Worm (Caenorhabditis elegans): ENCODE data around the gene F09G8.5.

F09G8.5 gene

DNA sequence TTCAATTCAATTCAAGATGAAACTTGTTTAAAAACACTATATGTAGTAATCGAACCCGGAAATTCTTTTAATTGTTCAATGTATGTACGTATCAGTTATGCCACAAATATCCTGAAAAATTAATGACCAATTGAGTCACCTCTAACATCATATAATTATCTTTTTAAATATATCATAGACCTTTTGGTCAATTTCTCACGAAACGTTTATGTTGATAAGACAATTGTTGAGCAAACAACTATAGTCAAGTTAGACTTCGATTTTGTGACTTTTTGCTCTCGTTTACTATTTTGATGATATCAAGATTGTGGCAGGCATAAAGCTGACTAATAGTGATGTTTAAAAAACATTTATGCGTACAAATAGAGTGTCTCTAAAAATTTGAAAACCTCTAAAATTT lies 14.5 kb upstream of the F09G8.5 start:
- TF ChIP-seq pha-4 (tag; optimal IDR thresholded peaks at IDR 0.05) (no peak), sem-2 (GFP tag; optimal IDR thresholded peaks at IDR 0.05) (no peak), M03D4.4 (tag; optimal IDR thresholded peaks at IDR 0.05) (no peak), nhr-2 (tag; optimal IDR thresholded peaks at IDR 0.05) (no peak), elt-3 (tag; optimal IDR thresholded peaks at IDR 0.05) (no peak), flh-1 (GFP tag; optimal IDR thresholded peaks at IDR 0.05) (no peak), sptf-1 (tag; optimal IDR thresholded peaks at IDR 0.05) (no peak), ztf-11 (tag; optimal IDR thresholded peaks at IDR 0.05) (no peak), unc-62 (GFP tag; optimal IDR thresholded peaks at IDR 0.05) (no peak), ces-1 (GFP tag; optimal IDR thresholded peaks at IDR 0.05) (no peak)

DNA sequence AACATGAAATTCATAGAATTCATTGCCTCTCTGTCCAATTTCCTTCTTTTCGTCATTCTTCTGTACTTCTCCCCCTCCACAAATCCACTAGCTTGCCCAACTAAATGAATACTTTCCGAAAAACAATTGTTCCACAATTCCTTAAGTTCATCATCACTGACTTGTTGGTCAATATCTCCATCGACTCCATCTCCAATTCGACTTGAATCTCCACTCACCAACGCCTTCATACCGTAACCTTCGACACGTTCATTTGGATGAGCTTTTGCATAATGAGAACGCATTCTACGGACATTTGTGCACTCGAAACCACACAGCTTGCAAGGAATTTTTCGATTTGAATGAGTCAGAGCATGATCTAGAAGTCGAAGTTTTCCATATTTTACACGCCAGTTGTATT lies 13.8 kb upstream of the F09G8.5 start:
- TF ChIP-seq nhr-76 (tag; optimal IDR thresholded peaks at IDR 0.05) (no peak), lin-13 (tag; optimal IDR thresholded peaks at IDR 0.05) (no peak), ces-1 (GFP tag; optimal IDR thresholded peaks at IDR 0.05) (no peak), sptf-1 (tag; optimal IDR thresholded peaks at IDR 0.05) (no peak), nhr-237 (tag; optimal IDR thresholded peaks at IDR 0.05) (no peak), ztf-11 (tag; optimal IDR thresholded peaks at IDR 0.05) (no peak), zip-8 (tag; optimal IDR thresholded peaks at IDR 0.05) (no peak), snpc-4 (tag; optimal IDR thresholded peaks at IDR 0.05) (no peak), blmp-1 (tag; optimal IDR thresholded peaks at IDR 0.05) (no peak), pha-4 (tag; optimal IDR thresholded peaks at IDR 0.05) (no peak), ham-2 (GFP tag; optimal IDR thresholded peaks at IDR 0.05) (no peak)

DNA sequence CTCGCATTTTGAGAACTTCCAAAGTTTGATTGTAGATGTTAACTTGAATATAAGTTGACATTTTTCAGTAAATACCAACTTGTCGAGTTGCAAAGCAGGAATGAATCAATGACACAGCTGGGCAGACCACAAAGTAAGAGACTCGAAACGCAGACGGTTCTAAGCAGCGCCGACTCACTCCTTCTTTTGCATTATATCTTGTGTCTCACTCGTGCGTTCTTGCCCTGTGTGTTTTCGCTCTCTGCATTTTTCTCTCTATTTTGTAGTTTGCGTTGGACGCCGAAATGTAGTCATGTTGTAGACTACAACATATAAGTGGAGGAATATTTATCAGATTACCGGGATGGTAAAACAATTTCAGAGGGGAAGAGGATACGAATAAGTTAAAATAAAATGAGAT lies 12.0 kb upstream of the F09G8.5 start, which contains the start of gene C02F5.12:
Gene C02F5.12 (minus strand): TSS at position 221 of the 400 bp plus-strand sequence.
- TF ChIP-seq elt-1 (tag; optimal IDR thresholded peaks at IDR 0.05; ENCODE audit: borderline replicate concordance, insufficient read depth) (no peak), nhr-12 (tag; optimal IDR thresholded peaks at IDR 0.05) (peak; percentile 95), ceh-83 (GFP tag; optimal IDR thresholded peaks at IDR 0.05) (no peak), snpc-4 (tag; optimal IDR thresholded peaks at IDR 0.05) (no peak), lsy-2 (tag; optimal IDR thresholded peaks at IDR 0.05) (peak; percentile 3), nhr-28 (tag; optimal IDR thresholded peaks at IDR 0.05) (peak; percentile 19), unc-39 (tag; optimal IDR thresholded peaks at IDR 0.05) (no peak), blmp-1 (tag; optimal IDR thresholded peaks at IDR 0.05) (no peak), drap-1 (GFP tag; optimal IDR thresholded peaks at IDR 0.05) (no peak), nhr-2 (tag; optimal IDR thresholded peaks at IDR 0.05) (no peak), ham-2 (GFP tag; optimal IDR thresholded peaks at IDR 0.05) (no peak), hlh-1 (tag; optimal IDR thresholded peaks at IDR 0.05) (no peak), nhr-76 (tag; optimal IDR thresholded peaks at IDR 0.05) (no peak), mep-1 (tag; optimal IDR thresholded peaks at IDR 0.05) (peak; percentile 6)

DNA sequence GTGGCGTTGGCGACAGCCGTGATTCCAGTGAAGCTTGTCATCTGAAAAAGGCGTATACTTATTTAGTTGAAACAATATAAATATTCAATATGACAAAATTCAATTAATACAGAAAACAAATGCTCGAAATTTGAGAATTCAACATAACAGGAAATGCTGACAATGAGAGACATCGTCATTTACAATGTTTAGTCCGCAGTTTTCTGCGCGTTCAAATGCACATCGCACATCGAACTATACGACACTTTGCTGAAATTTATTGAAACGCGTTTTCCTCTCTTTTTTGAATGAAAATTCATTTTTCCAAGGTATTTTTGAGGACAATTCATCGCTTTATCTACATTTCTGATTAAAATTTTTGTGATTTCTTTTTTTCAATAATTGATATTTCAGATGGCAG lies 10.7 kb upstream of the F09G8.5 start, which contains the start of the genes pbs-6 and cids-1:
Gene pbs-6 (minus strand): TSS at position 41 of the 400 bp plus-strand sequence.
Gene cids-1 (plus strand): TSS at position 394 of the 400 bp plus-strand sequence.
- TF ChIP-seq lin-13 (tag; optimal IDR thresholded peaks at IDR 0.05) (no peak), lsy-2 (tag; optimal IDR thresholded peaks at IDR 0.05) (peak; percentile 6), hlh-1 (tag; optimal IDR thresholded peaks at IDR 0.05) (peak; percentile 6)

DNA sequence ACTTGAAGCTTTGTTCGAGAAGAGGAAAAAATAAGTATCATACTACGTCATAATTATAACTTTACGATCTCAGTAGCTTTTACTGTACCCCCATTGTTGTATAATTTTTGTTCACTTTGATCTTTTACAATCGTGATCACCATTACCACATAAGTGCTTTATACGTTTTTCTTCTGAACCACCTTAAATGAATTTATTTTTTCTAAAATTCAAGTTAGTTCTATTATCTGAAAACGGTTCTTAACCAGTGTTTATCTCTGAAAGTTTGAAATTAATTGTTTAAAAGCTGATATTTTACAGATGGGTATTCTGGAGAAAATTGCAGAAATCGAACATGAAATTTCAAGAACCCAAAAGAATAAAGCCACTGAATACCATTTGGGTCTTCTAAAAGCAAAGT lies 9.2 kb upstream of the F09G8.5 start, which contains the start of gene C02F5.3:
Gene C02F5.3 (plus strand): TSS at position 301 of the 400 bp plus-strand sequence.
- TF ChIP-seq drap-1 (GFP tag; optimal IDR thresholded peaks at IDR 0.05) (no peak), mab-5 (tag; optimal IDR thresholded peaks at IDR 0.05) (no peak), tbx-8 (GFP tag; optimal IDR thresholded peaks at IDR 0.05) (no peak), bed-3 (GFP tag; optimal IDR thresholded peaks at IDR 0.05) (no peak), zip-8 (tag; optimal IDR thresholded peaks at IDR 0.05) (no peak), lin-32 (GFP tag; optimal IDR thresholded peaks at IDR 0.05) (no peak), nhr-76 (tag; optimal IDR thresholded peaks at IDR 0.05) (no peak)

- no peak for TF ChIP-seq unc-39 (tag; optimal IDR thresholded peaks at IDR 0.05)
- no peak for TF ChIP-seq lin-13 (tag; optimal IDR thresholded peaks at IDR 0.05)
- TF ChIP-seq cnd-1 (tag; optimal IDR thresholded peaks at IDR 0.05) = no peak
- no peak for TF ChIP-seq nhr-2 (tag; optimal IDR thresholded peaks at IDR 0.05)
- no peak for TF ChIP-seq ztf-11 (tag; optimal IDR thresholded peaks at IDR 0.05)
- no peak for TF ChIP-seq ceh-43 (GFP tag; optimal IDR thresholded peaks at IDR 0.05)
- no peak for TF ChIP-seq elt-3 (tag; optimal IDR thresholded peaks at IDR 0.05)
- TF ChIP-seq bed-3 (GFP tag; optimal IDR thresholded peaks at IDR 0.05) = no peak
- TF ChIP-seq unc-62 (GFP tag; optimal IDR thresholded peaks at IDR 0.05) = no peak
- TF ChIP-seq ham-2 (GFP tag; optimal IDR thresholded peaks at IDR 0.05) = no peak
- no peak for TF ChIP-seq ceh-39 (tag; optimal IDR thresholded peaks at IDR 0.05)
- no peak for TF ChIP-seq nhr-12 (tag; optimal IDR thresholded peaks at IDR 0.05)
- no peak for TF ChIP-seq blmp-1 (tag; optimal IDR thresholded peaks at IDR 0.05)
- no peak for TF ChIP-seq sptf-1 (tag; optimal IDR thresholded peaks at IDR 0.05)
- no peak for TF ChIP-seq unc-120 (tag; optimal IDR thresholded peaks at IDR 0.05; ENCODE audit: poor library complexity, severe bottlenecking)
- TF ChIP-seq lsy-2 (tag; optimal IDR thresholded peaks at IDR 0.05) = no peak
- no peak for TF ChIP-seq ceh-83 (GFP tag; optimal IDR thresholded peaks at IDR 0.05)
- no peak for TF ChIP-seq tbx-8 (GFP tag; optimal IDR thresholded peaks at IDR 0.05)
- no peak for TF ChIP-seq snpc-4 (tag; optimal IDR thresholded peaks at IDR 0.05)
- no peak for TF ChIP-seq ces-1 (GFP tag; optimal IDR thresholded peaks at IDR 0.05)
Measured at ce11 chrIII:8247051-8247450, 7.7 kb upstream of the F09G8.5 start, which contains the start of gene C02F5.13. C02F5.13 (plus strand) TSS chrIII:8247351.
